Fruit fly (Drosophila melanogaster): ENCODE measurements around the gene Snx17.

Snx17 gene

DNA sequence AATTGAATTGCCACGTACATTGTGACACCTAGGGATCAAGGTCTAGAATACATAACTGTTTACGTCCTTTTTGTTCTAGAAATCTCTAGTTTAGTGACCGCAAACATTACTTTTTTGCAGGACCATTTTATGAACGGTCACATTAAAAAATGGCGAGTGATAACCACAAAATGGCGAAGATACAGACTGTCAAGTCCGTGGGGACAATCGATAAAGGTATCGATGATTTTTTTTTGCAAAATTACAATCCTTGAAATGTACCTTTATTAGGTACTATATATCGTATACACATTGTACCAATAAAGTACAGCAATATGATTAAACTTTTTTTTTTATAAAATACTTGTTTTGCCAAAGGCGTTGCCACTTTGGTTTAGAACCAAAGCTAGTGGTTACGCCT, 23.7 kb upstream of the Snx17 start:
- no peak for TF ChIP-seq CG9705 (GFP tag; optimal IDR thresholded peaks at IDR 0.05)
- no peak for TF ChIP-seq N (GFP tag; optimal IDR thresholded peaks at IDR 0.05)
- no peak for TF ChIP-seq brk (GFP tag; optimal IDR thresholded peaks at IDR 0.05)
- TF ChIP-seq Abd-B (GFP tag; optimal IDR thresholded peaks at IDR 0.05), result no peak
- no peak for TF ChIP-seq Sp1 (GFP tag; optimal IDR thresholded peaks at IDR 0.05)
- no peak for TF ChIP-seq rgr (GFP tag; optimal IDR thresholded peaks at IDR 0.05)
- no peak for TF ChIP-seq dsf (GFP tag; optimal IDR thresholded peaks at IDR 0.05; ENCODE audit: borderline replicate concordance)

- TF ChIP-seq Mio (GFP tag; optimal IDR thresholded peaks at IDR 0.05), result no peak
- TF ChIP-seq Vsx2 (GFP tag; optimal IDR thresholded peaks at IDR 0.05; ENCODE audit: partially characterized antibody), result no peak
- no peak for TF ChIP-seq ey (GFP tag; optimal IDR thresholded peaks at IDR 0.05)
- TF ChIP-seq Myc (optimal IDR thresholded peaks at IDR 0.05), result peak; percentile 82
- TF ChIP-seq Hnf4 (GFP tag; optimal IDR thresholded peaks at IDR 0.05), result peak; percentile 22
- peak; percentile 11 for TF ChIP-seq Sp1 (GFP tag; optimal IDR thresholded peaks at IDR 0.05)
- no peak for TF ChIP-seq usp (GFP tag; optimal IDR thresholded peaks at IDR 0.05)
- TF ChIP-seq sage (GFP tag; optimal IDR thresholded peaks at IDR 0.05), result peak; percentile 26
- TF ChIP-seq psq (GFP tag; optimal IDR thresholded peaks at IDR 0.05), result no peak
- TF ChIP-seq Hr78 (GFP tag; optimal IDR thresholded peaks at IDR 0.05), result no peak
- TF ChIP-seq Rel (GFP tag; optimal IDR thresholded peaks at IDR 0.05), result no peak
- peak; percentile 41 for TF ChIP-seq Rel (tag; optimal IDR thresholded peaks at IDR 0.05)
- TF ChIP-seq rgr (GFP tag; optimal IDR thresholded peaks at IDR 0.05), result peak; percentile 15
- TF ChIP-seq woc (GFP tag; optimal IDR thresholded peaks at IDR 0.05), result peak; percentile 80
- no peak for TF ChIP-seq GATAd (GFP tag; optimal IDR thresholded peaks at IDR 0.05)
- no peak for TF ChIP-seq Dif (GFP tag; optimal IDR thresholded peaks at IDR 0.05; ENCODE audit: partially characterized antibody)
- TF ChIP-seq tai (GFP tag; optimal IDR thresholded peaks at IDR 0.05), result no peak
Measured at dm6 chr2L:10226724-10227407, 20.1 kb upstream of the Snx17 start, which contains the start of gene CG5708. Gene CG5708 (minus strand): TSS chr2L:10226808.

dm6 chr2L:10226213-10226723, 19.5 kb upstream of the Snx17 start:
- TF ChIP-seq dl (GFP tag; optimal IDR thresholded peaks at IDR 0.05; ENCODE audit: insufficient read depth in 1 of 2, partially characterized antibody in 2 of 2) (no peak), Rel (GFP tag; optimal IDR thresholded peaks at IDR 0.05) (peak; percentile 9), Rel (tag; optimal IDR thresholded peaks at IDR 0.05) (no peak)

DNA sequence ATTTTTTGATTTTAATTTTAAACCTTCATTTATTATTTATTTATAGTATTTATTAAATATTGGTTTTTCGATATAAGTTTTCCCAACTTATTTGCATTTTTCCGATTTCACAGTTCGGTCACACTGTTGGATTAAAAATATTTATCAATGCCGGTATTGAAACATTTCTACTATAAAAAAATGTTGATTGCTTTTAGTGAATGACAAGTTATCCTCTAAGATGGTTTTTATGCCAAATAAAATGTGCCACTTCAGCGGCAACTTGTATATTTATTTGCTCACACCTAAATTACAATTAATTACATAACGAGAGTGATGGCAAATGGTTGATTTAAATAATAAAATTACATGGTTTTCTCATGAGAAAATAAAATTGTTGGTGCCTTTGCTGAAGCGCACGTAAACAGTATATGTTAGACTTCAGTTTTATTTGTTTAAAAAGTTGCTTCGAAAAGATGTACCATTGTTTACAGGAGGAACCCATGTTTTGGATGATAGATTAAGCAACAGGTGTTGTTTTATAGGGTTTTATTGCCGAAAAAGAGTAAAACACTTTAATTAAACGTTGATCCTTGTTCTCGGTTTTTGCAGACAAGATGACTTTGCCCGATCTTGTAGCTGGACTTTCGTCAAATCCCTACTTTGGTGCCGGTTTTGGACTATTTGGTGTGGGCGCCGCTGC, 15.9 kb upstream of the Snx17 start, which contains the start of gene Bcs1:
TSS of gene Bcs1 (plus strand) at position 108 of the 682 bp plus-strand sequence.
- no peak for TF ChIP-seq foxo (GFP tag; optimal IDR thresholded peaks at IDR 0.05)
- no peak for TF ChIP-seq Rel (GFP tag; optimal IDR thresholded peaks at IDR 0.05)
- TF ChIP-seq Rel (tag; optimal IDR thresholded peaks at IDR 0.05), result peak; percentile 7
- TF ChIP-seq tai (GFP tag; optimal IDR thresholded peaks at IDR 0.05), result peak; percentile 58
- no peak for TF ChIP-seq Hnf4 (GFP tag; optimal IDR thresholded peaks at IDR 0.05)
- peak; percentile 60 for TF ChIP-seq brk (GFP tag; optimal IDR thresholded peaks at IDR 0.05)

DNA sequence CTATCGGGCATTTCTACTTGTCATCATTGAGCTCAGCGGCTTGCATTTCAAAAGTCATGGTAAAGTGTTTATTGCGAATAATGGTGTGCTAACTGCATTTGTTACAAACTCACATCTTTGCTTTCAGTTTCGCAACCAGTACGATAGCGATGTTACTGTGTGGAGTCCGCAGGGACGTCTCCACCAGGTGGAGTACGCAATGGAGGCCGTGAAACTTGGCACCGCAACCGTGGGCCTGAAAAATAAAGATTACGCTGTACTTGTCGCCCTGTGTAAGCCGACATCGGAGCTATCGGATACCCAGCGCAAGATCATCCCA, 14.6 kb upstream of the Snx17 start:
- TF ChIP-seq Abd-B (GFP tag; optimal IDR thresholded peaks at IDR 0.05) (no peak), dl (GFP tag; optimal IDR thresholded peaks at IDR 0.05; ENCODE audit: insufficient read depth in 1 of 2, partially characterized antibody in 2 of 2) (no peak), Hr78 (GFP tag; optimal IDR thresholded peaks at IDR 0.05) (no peak), psq (GFP tag; optimal IDR thresholded peaks at IDR 0.05) (no peak), dmrt93B (GFP tag; optimal IDR thresholded peaks at IDR 0.05) (no peak), CG32264 (GFP tag; optimal IDR thresholded peaks at IDR 0.05) (no peak)

Data from whole organism, wandering third instar larva.